Worm (Caenorhabditis elegans) whole organism, L1 larva: ENCODE data around the gene F01D5.3.

Experiments used
- C16A3.4 ChIP-seq: fragments of 150-350 bp; optimal IDR thresholded peaks from 2 replicates; lab custom pipeline; 2014; ENCODE audit warnings: missing biosample characterization, missing genetic modification characterization
- Y116A8C.19 ChIP-seq: sonication (generic microtip); optimal IDR thresholded peaks from 2 replicates; lab custom pipeline; 2016; ENCODE audit warnings: missing compliant biosample characterization, missing genetic modification characterization, borderline replicate concordance
- aha-1 ChIP-seq: fragments of 150-350 bp; optimal IDR thresholded peaks from 2 replicates; lab custom pipeline; 2014; ENCODE audit warnings: missing biosample characterization, missing genetic modification characterization
- alr-1 ChIP-seq: fragments of 200-800 bp; sonication (Bioruptor generic); optimal IDR thresholded peaks from 2 replicates; lab custom pipeline; 2018; ENCODE audit warnings: borderline replicate concordance, mild to moderate bottlenecking, missing genetic modification characterization, missing compliant biosample characterization
- aly-2 ChIP-seq: fragments of 150-350 bp; optimal IDR thresholded peaks from 2 replicates; lab custom pipeline; 2014; ENCODE audit warnings: missing biosample characterization, missing genetic modification characterization
- ama-1 ChIP-seq: fragments of 150-350 bp; optimal IDR thresholded peaks from 2 replicates; lab custom pipeline; 2014
- ceh-63 ChIP-seq: fragments of 200-800 bp; sonication (Bioruptor generic); optimal IDR thresholded peaks from 2 replicates; lab custom pipeline; 2018; ENCODE audit warnings: mild to moderate bottlenecking, missing genetic modification characterization, missing compliant biosample characterization
- ceh-90 ChIP-seq: sonication (generic microtip); optimal IDR thresholded peaks from 2 replicates; lab custom pipeline; 2016; ENCODE audit warnings: missing genetic modification characterization, missing compliant biosample characterization
- dpl-1 ChIP-seq, 3 experiments: fragments of 150-350 bp in 2 of 3; sonication (generic microtip) in 1 of 3; optimal IDR thresholded peaks; 2 replicates each; lab custom pipeline; 2014 to 2017; ENCODE audit warnings: missing biosample characterization in 3 of 3, missing genetic modification characterization in 3 of 3, missing genetic modification reagents in 3 of 3
- dsc-1 ChIP-seq: sonication (generic microtip); optimal IDR thresholded peaks from 2 replicates; lab custom pipeline; 2016; ENCODE audit warnings: mild to moderate bottlenecking, missing genetic modification characterization, missing compliant biosample characterization
- efl-1 ChIP-seq, 4 experiments: fragments of 150-350 bp; optimal IDR thresholded peaks in 3 of 4; peaks in 1 of 4; 1 replicate in 1 of 4; 2 replicates in 3 of 4; lab custom pipeline; 2014; ENCODE audit warnings: missing biosample characterization in 2 of 4, missing genetic modification characterization in 2 of 4, missing genetic modification reagents in 2 of 4
- elt-2 ChIP-seq: sonication (generic microtip); optimal IDR thresholded peaks from 2 replicates; lab custom pipeline; 2016; ENCODE audit warnings: missing genetic modification characterization, mild to moderate bottlenecking, inconsistent platforms, missing compliant biosample characterization, missing genetic modification reagents
- elt-3 ChIP-seq, 6 experiments: fragments of 150-350 bp in 1 of 6; sonication (generic microtip); optimal IDR thresholded peaks; 2 replicates each; lab custom pipeline; 2017 to 2018; ENCODE audit warnings: missing biosample characterization in 6 of 6, missing genetic modification characterization in 6 of 6, inconsistent platforms in 1 of 6
- fkh-4 ChIP-seq: sonication (generic microtip); optimal IDR thresholded peaks from 2 replicates; lab custom pipeline; 2016; ENCODE audit warnings: missing compliant biosample characterization, missing genetic modification characterization, borderline replicate concordance
- grh-1 ChIP-seq: fragments of 200-800 bp; sonication (Bioruptor generic); IDR thresholded peaks from 2 replicates; pipeline ENCODE4 v1.3.6; 2022; ENCODE audit warnings: missing genetic modification reagents, missing genetic modification characterization, missing compliant biosample characterization
- hlh-17 ChIP-seq: fragments of 200-800 bp; sonication (Bioruptor generic); optimal IDR thresholded peaks from 2 replicates; lab custom pipeline; 2018; ENCODE audit warnings: missing genetic modification characterization, mild to moderate bottlenecking, missing compliant biosample characterization, moderate library complexity, borderline replicate concordance
- isw-1 ChIP-seq: fragments of 200-800 bp; sonication (Bioruptor generic); IDR thresholded peaks from 2 replicates; pipeline ENCODE4 v1.3.6; 2022; ENCODE audit warnings: missing genetic modification characterization, missing compliant biosample characterization
- jun-1 ChIP-seq: fragments of 150-350 bp; optimal IDR thresholded peaks from 2 replicates; lab custom pipeline; 2014; ENCODE audit warnings: missing biosample characterization, missing genetic modification reagents, missing genetic modification characterization
- lin-35 ChIP-seq, 2 experiments: fragments of 150-350 bp; optimal IDR thresholded peaks; 2 replicates each; lab custom pipeline; 2014; ENCODE audit warnings: missing biosample characterization in 2 of 2, missing genetic modification characterization in 2 of 2, missing genetic modification reagents in 2 of 2
- mef-2 ChIP-seq: fragments of 150-350 bp; optimal IDR thresholded peaks from 2 replicates; lab custom pipeline; 2014; ENCODE audit warnings: missing biosample characterization, missing genetic modification characterization
- mep-1 ChIP-seq: fragments of 150-350 bp; optimal IDR thresholded peaks from 2 replicates; lab custom pipeline; 2014; ENCODE audit warnings: missing biosample characterization, missing genetic modification characterization
- nhr-11 ChIP-seq: fragments of 150-350 bp; optimal IDR thresholded peaks from 2 replicates; lab custom pipeline; 2014; ENCODE audit warnings: missing biosample characterization, missing genetic modification characterization
- nhr-28 ChIP-seq: fragments of 150-350 bp; optimal IDR thresholded peaks from 2 replicates; lab custom pipeline; 2014; ENCODE audit warnings: missing biosample characterization, missing genetic modification characterization
- nhr-76 ChIP-seq: sonication (generic microtip); optimal IDR thresholded peaks from 2 replicates; lab custom pipeline; 2017; ENCODE audit warnings: missing biosample characterization, missing genetic modification characterization
- nhr-84 ChIP-seq: sonication (generic microtip); optimal IDR thresholded peaks from 2 replicates; lab custom pipeline; 2017; ENCODE audit warnings: missing biosample characterization, missing genetic modification characterization
- nhr-85 ChIP-seq: sonication (generic microtip); peaks from one replicate; lab custom pipeline; 2016; ENCODE audit warnings: missing genetic modification characterization, inconsistent platforms, missing compliant biosample characterization
- pag-3 ChIP-seq: sonication (generic microtip); optimal IDR thresholded peaks from 2 replicates; lab custom pipeline; 2017; ENCODE audit warnings: missing genetic modification characterization, mild to moderate bottlenecking, missing compliant biosample characterization, antibody characterized with exemption, borderline replicate concordance; ENCODE audit not compliant: insufficient read depth
- pax-3 ChIP-seq: fragments of 200-800 bp; sonication (Bioruptor generic); optimal IDR thresholded peaks from 2 replicates; lab custom pipeline; 2018; ENCODE audit warnings: mild to moderate bottlenecking, missing genetic modification characterization, moderate library complexity, missing compliant biosample characterization
- pqm-1 ChIP-seq: sonication (generic microtip); optimal IDR thresholded peaks from 3 replicates; lab custom pipeline; 2017; ENCODE audit warnings: missing biosample characterization, missing genetic modification characterization
- rnt-1 ChIP-seq: sonication (generic microtip); optimal IDR thresholded peaks from 2 replicates; lab custom pipeline; 2016; ENCODE audit warnings: mild to moderate bottlenecking, missing genetic modification characterization, moderate library complexity, missing compliant biosample characterization
- snu-23 ChIP-seq: sonication (generic microtip); optimal IDR thresholded peaks from 2 replicates; lab custom pipeline; 2016; ENCODE audit warnings: missing genetic modification characterization, missing compliant biosample characterization
- sup-37 ChIP-seq: fragments of 200-800 bp; sonication (Bioruptor generic); optimal IDR thresholded peaks from 2 replicates; lab custom pipeline; 2018; ENCODE audit warnings: mild to moderate bottlenecking, missing genetic modification characterization, missing compliant biosample characterization
- swsn-7 ChIP-seq: sonication (generic microtip); optimal IDR thresholded peaks from 2 replicates; lab custom pipeline; 2016; ENCODE audit warnings: missing genetic modification characterization, missing compliant biosample characterization
- tlp-1 ChIP-seq: fragments of 150-350 bp; optimal IDR thresholded peaks from 2 replicates; lab custom pipeline; 2014; ENCODE audit warnings: missing biosample characterization, missing genetic modification characterization
- unc-130 ChIP-seq: fragments of 150-350 bp; optimal IDR thresholded peaks from 2 replicates; lab custom pipeline; 2017; ENCODE audit warnings: missing biosample characterization, missing genetic modification characterization, inconsistent platforms
- unc-30 ChIP-seq: sonication (generic microtip); optimal IDR thresholded peaks from 2 replicates; lab custom pipeline; 2017; ENCODE audit warnings: missing biosample characterization, missing genetic modification characterization
- unc-62 ChIP-seq: fragments of 150-350 bp; optimal IDR thresholded peaks from 2 replicates; lab custom pipeline; 2014; ENCODE audit warnings: missing biosample characterization, missing genetic modification reagents, missing genetic modification characterization
- unc-98 ChIP-seq: fragments of 200-800 bp; sonication (Bioruptor generic); IDR thresholded peaks from 2 replicates; pipeline ENCODE4 v1.3.6; 2022; ENCODE audit warnings: missing genetic modification characterization, missing compliant biosample characterization
- vab-15 ChIP-seq: sonication (generic microtip); optimal IDR thresholded peaks from 2 replicates; lab custom pipeline; 2017; ENCODE audit warnings: missing genotype, mild to moderate bottlenecking, missing genetic modification characterization, missing compliant biosample characterization
- xbp-1 ChIP-seq: sonication (generic microtip); optimal IDR thresholded peaks from 2 replicates; lab custom pipeline; 2016; ENCODE audit warnings: missing genetic modification characterization, missing compliant biosample characterization
- zip-4 ChIP-seq: fragments of 200-800 bp; sonication (Bioruptor generic); optimal IDR thresholded peaks from 2 replicates; lab custom pipeline; 2018; ENCODE audit warnings: mild to moderate bottlenecking, missing genetic modification characterization, moderate library complexity, missing compliant biosample characterization
- ztf-11 ChIP-seq, 2 experiments: sonication (generic microtip); optimal IDR thresholded peaks; 2 replicates each; lab custom pipeline; 2016 to 2017; ENCODE audit warnings: missing genetic modification characterization in 2 of 2, missing biosample characterization in 1 of 2, missing compliant biosample characterization in 1 of 2

The F01D5.3 gene

DNA sequence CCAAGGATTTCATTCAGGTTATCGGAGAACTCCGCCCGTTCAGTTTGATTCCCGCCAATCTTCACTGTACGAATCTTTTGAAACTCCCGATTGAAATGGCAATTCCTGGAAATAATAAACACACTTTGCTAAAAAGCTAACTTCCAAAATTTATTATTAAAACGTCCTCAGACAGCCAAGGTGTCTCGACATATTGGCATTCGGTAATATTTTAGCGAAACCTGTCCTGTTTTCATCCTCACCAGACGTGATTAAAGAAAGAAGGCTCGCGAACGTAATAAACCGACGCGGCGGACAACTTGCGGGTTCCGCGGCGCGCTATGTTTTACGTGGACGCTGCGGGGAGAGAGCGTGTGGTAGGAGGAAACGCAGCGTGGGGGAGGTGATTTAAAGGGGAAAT is 18.2 kb upstream of the F01D5.3 start (continued):
- TF ChIP-seq snu-23 (GFP tag; lab: Kevin White, UChicago), result peak; percentile 91

DNA sequence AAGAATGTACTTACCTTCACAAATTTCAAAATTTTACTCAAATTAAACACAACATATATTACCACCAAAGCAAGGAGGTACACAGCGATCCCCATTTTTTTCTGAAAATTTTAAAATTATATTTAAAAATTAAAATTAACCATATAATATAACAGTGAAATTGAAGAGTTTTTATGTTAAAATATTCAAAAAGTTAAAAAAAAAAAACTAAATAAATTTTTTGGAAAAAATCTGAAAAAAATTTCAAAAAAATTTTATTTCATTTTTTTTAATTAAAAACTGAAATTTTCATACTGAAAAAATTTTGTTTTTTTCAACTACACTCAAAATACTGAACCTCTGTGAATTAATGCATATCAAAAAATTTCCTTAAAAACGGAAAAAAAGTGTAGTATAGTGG is 16.9 kb upstream of the F01D5.3 start, which contains the start of gene cyp-37A1:
TSS of gene cyp-37A1 (minus strand) at position 101 of the 400 bp plus-strand sequence.
- TF ChIP-seq dpl-1 (GFP tag; optimal IDR thresholded peaks at IDR 0.05; lab: Kevin White, UChicago) (no peak), grh-1 (GFP tag; lab: Robert Waterston, UW) (no peak), tlp-1 (tag; lab: Kevin White, UChicago) (no peak), unc-130 (no peak), xbp-1 (tag; lab: Kevin White, UChicago) (no peak), ama-1 (no peak), sup-37 (GFP tag; lab: Kevin White, UChicago) (no peak), jun-1 (tag; lab: Kevin White, UChicago) (no peak), elt-3 (tag; optimal IDR thresholded peaks at IDR 0.05; lab: Kevin White, UChicago) (no peak), hlh-17 (GFP tag; lab: Kevin White, UChicago) (no peak), vab-15 (tag; lab: Kevin White, UChicago) (no peak), nhr-84 (tag; lab: Kevin White, UChicago) (no peak), ceh-90 (tag; lab: Kevin White, UChicago) (no peak), elt-2 (tag; lab: Kevin White, UChicago) (no peak), mef-2 (no peak), nhr-28 (tag; lab: Kevin White, UChicago) (no peak), ceh-63 (GFP tag; lab: Kevin White, UChicago) (no peak), pax-3 (tag; lab: Kevin White, UChicago) (no peak), isw-1 (no peak)

DNA sequence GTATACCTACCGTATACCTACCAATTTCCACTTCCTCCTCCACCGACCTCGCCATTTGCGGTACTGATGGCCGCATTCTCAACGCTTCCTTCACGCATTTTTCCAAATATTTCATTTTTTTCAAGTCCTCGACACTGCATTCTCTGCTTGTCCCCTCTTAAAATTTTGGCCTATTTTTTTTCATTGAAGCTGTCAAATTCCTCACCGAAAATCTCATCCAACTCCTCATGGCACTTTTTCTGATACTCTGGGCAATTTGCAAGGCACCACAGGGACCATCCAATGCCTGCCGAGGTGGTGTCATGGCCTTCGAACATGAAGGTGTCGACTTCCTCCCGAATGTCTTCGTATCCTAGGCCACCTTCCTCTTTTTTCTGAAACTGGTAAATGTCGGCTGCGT is 14.7 kb upstream of the F01D5.3 start:
- TF ChIP-seq unc-62 (GFP tag; lab: Kevin White, UChicago) (no peak), ztf-11 (tag; optimal IDR thresholded peaks at IDR 0.05; lab: Kevin White, UChicago) (no peak), zip-4 (GFP tag; lab: Kevin White, UChicago) (no peak), aha-1 (tag; lab: Kevin White, UChicago) (no peak), nhr-76 (tag; lab: Kevin White, UChicago) (no peak), vab-15 (tag; lab: Kevin White, UChicago) (no peak), pqm-1 (no peak), dpl-1 (GFP tag; optimal IDR thresholded peaks at IDR 0.05; lab: Kevin White, UChicago) (no peak), efl-1 (optimal IDR thresholded peaks at IDR 0.05; lab: Kevin White, UChicago) (no peak), efl-1 (GFP tag; optimal IDR thresholded peaks at IDR 0.05 in 1 of 2; lab: Kevin White, UChicago) (no peak), alr-1 (tag; lab: Kevin White, UChicago) (no peak), unc-30 (tag; lab: Kevin White, UChicago) (no peak), swsn-7 (tag; lab: Kevin White, UChicago) (no peak)

DNA sequence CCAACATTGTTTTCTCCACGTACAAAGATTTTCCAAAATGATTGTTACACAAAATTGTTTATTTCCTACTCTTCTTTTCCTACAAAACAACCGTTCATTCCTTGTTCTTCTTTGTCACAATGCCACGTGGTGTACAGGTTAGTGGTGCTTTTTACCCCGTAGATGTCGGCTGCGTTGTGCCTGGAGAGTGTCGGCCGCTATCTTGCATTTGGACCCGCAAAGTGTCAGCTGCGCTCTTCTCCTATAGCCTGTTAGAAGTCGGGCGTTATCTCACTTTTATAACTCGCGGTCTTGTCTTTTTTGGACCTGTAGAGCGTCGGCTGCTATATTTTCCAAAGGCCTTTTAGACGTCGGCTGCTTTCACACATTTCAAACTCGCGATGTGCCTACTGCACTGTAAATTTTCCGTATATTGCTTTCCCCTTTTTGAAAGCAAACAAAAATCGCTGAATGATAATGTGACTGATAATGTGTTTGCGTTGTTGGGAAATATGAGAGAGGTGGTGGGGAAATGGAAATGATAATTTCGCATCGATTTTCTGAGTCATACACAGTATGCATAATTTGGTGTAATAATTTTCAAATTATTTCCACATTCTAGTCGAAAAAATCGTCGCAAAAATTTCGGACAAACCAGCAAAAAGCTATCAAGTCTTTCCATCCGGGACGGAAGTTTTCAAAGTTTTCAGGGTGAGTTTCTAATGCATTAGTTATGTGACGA is 10.9 kb upstream of the F01D5.3 start, which contains the start of gene F01D5.8:
TSS of gene F01D5.8 (plus strand) at position 51 of the 721 bp plus-strand sequence.
- no peak for TF ChIP-seq Y116A8C.19 (tag; lab: Kevin White, UChicago)
- TF ChIP-seq pax-3 (tag; lab: Kevin White, UChicago), result no peak
- TF ChIP-seq ama-1, result no peak
- TF ChIP-seq elt-2 (tag; lab: Kevin White, UChicago), result peak; percentile 33
- no peak for TF ChIP-seq mep-1
- no peak for TF ChIP-seq dsc-1
- no peak for TF ChIP-seq nhr-85 (tag; lab: Kevin White, UChicago)
- no peak for TF ChIP-seq fkh-4 (tag; lab: Kevin White, UChicago)
- TF ChIP-seq unc-98, result no peak
- TF ChIP-seq aly-2 (tag; lab: Kevin White, UChicago), result no peak
- no peak for TF ChIP-seq ceh-63 (GFP tag; lab: Kevin White, UChicago)
- no peak for TF ChIP-seq nhr-84 (tag; lab: Kevin White, UChicago)
- no peak for TF ChIP-seq nhr-11 (tag; lab: Kevin White, UChicago)
- TF ChIP-seq C16A3.4, result no peak
- no peak for TF ChIP-seq rnt-1 (tag; lab: Kevin White, UChicago)
- peak in 1 of 2 experiments; percentile 9 for TF ChIP-seq lin-35 (GFP tag; optimal IDR thresholded peaks at IDR 0.05; lab: Kevin White, UChicago)
- TF ChIP-seq efl-1 (optimal IDR thresholded peaks at IDR 0.05; lab: Kevin White, UChicago), result no peak
- TF ChIP-seq efl-1 (GFP tag; optimal IDR thresholded peaks at IDR 0.05 in 1 of 2; lab: Kevin White, UChicago), result peak in 1 of 2 experiments; percentile 62
- TF ChIP-seq tlp-1 (tag; lab: Kevin White, UChicago), result no peak
- TF ChIP-seq jun-1 (tag; lab: Kevin White, UChicago), result no peak
- TF ChIP-seq pag-3 (tag; lab: Kevin White, UChicago), result no peak
